Worm (Caenorhabditis elegans) whole organism, late embryonic: ENCODE measurements around the gene R07E4.1.

ENCODE experiments used
- C38D4.7 ChIP-seq: fragments of 200-800 bp; sonication (Bioruptor generic); optimal IDR thresholded peaks from 2 replicates; lab custom pipeline; 2018; ENCODE audit warnings: mild to moderate bottlenecking, missing genetic modification characterization, moderate library complexity, missing compliant biosample characterization
- F13H6.1 ChIP-seq: sonication (generic microtip); optimal IDR thresholded peaks from 2 replicates; lab custom pipeline; 2016; ENCODE audit warnings: missing genetic modification characterization, missing compliant biosample characterization
- K02D7.2 ChIP-seq: sonication (generic microtip); optimal IDR thresholded peaks from 2 replicates; lab custom pipeline; 2017; ENCODE audit warnings: mild to moderate bottlenecking, missing genetic modification characterization, missing compliant biosample characterization
- K09A11.1 ChIP-seq: sonication (generic microtip); optimal IDR thresholded peaks from 2 replicates; lab custom pipeline; 2017; ENCODE audit warnings: antibody characterized with exemption, mild to moderate bottlenecking, missing genetic modification characterization, missing compliant biosample characterization; ENCODE audit not compliant: insufficient read depth
- T23F11.4 ChIP-seq: fragments of 200-800 bp; sonication (Bioruptor generic); optimal IDR thresholded peaks from 2 replicates; lab custom pipeline; 2018; ENCODE audit warnings: mild to moderate bottlenecking, missing genetic modification characterization, missing compliant biosample characterization
- ahr-1 ChIP-seq: sonication (generic microtip); optimal IDR thresholded peaks from 2 replicates; lab custom pipeline; 2016; ENCODE audit warnings: missing genetic modification characterization, missing compliant biosample characterization
- ceh-14 ChIP-seq: sonication (generic microtip); optimal IDR thresholded peaks from 2 replicates; lab custom pipeline; 2016; ENCODE audit warnings: missing genotype, missing genetic modification characterization, missing compliant biosample characterization
- ceh-18 ChIP-seq: sonication (generic microtip); optimal IDR thresholded peaks from 2 replicates; lab custom pipeline; 2016; ENCODE audit warnings: missing genetic modification characterization, missing compliant biosample characterization
- ceh-2 ChIP-seq: sonication (generic microtip); optimal IDR thresholded peaks from 2 replicates; lab custom pipeline; 2016; ENCODE audit warnings: missing genotype, missing genetic modification characterization, missing compliant biosample characterization
- ceh-22 ChIP-seq: sonication (generic microtip); optimal IDR thresholded peaks from 2 replicates; lab custom pipeline; 2017; ENCODE audit warnings: missing biosample characterization, missing genetic modification characterization
- ceh-31 ChIP-seq: sonication (generic microtip); optimal IDR thresholded peaks from 2 replicates; lab custom pipeline; 2016; ENCODE audit warnings: missing genetic modification characterization, missing compliant biosample characterization
- ceh-34 ChIP-seq: sonication (generic microtip); optimal IDR thresholded peaks from 2 replicates; lab custom pipeline; 2016; ENCODE audit warnings: mild to moderate bottlenecking, missing genetic modification characterization, missing compliant biosample characterization
- ceh-45 ChIP-seq: fragments of 200-800 bp; sonication (Bioruptor generic); IDR thresholded peaks from 2 replicates; pipeline ENCODE4 v1.3.6; 2022; ENCODE audit warnings: missing genetic modification reagents, missing genetic modification characterization, missing compliant biosample characterization
- ceh-48 ChIP-seq: sonication (generic microtip); optimal IDR thresholded peaks from 2 replicates; lab custom pipeline; 2016; ENCODE audit warnings: missing genetic modification characterization, inconsistent platforms, missing compliant biosample characterization
- ceh-6 ChIP-seq: fragments of 200-800 bp; sonication (Bioruptor generic); optimal IDR thresholded peaks from 2 replicates; lab custom pipeline; 2018; ENCODE audit warnings: mild to moderate bottlenecking, missing genetic modification characterization, missing compliant biosample characterization
- che-1 ChIP-seq: sonication (generic microtip); optimal IDR thresholded peaks from 2 replicates; lab custom pipeline; 2016; ENCODE audit warnings: mild to moderate bottlenecking, missing genetic modification characterization, missing compliant biosample characterization
- dve-1 ChIP-seq: sonication (generic microtip); optimal IDR thresholded peaks from 2 replicates; lab custom pipeline; 2017; ENCODE audit warnings: antibody characterized with exemption, mild to moderate bottlenecking, missing genetic modification characterization, missing compliant biosample characterization
- elt-2 ChIP-seq: sonication (generic microtip); optimal IDR thresholded peaks from 2 replicates; lab custom pipeline; 2016; ENCODE audit warnings: missing genetic modification reagents, missing genetic modification characterization, missing compliant biosample characterization
- elt-4 ChIP-seq: sonication (generic microtip); optimal IDR thresholded peaks from 2 replicates; lab custom pipeline; 2016; ENCODE audit warnings: missing genetic modification characterization, missing compliant biosample characterization
- fax-1 ChIP-seq: sonication (generic microtip); optimal IDR thresholded peaks from 2 replicates; lab custom pipeline; 2016; ENCODE audit warnings: missing genotype, missing genetic modification characterization, missing compliant biosample characterization
- fkh-6 ChIP-seq: sonication (generic microtip); optimal IDR thresholded peaks from 2 replicates; lab custom pipeline; 2016; ENCODE audit warnings: missing genetic modification characterization, missing compliant biosample characterization
- gmeb-2 ChIP-seq: sonication (generic microtip); optimal IDR thresholded peaks from 2 replicates; lab custom pipeline; 2016; ENCODE audit warnings: missing genetic modification characterization, inconsistent platforms, missing compliant biosample characterization
- hlh-15 ChIP-seq: sonication (generic microtip); optimal IDR thresholded peaks from 2 replicates; lab custom pipeline; 2016; ENCODE audit warnings: missing genetic modification characterization, missing compliant biosample characterization
- hlh-30 ChIP-seq: sonication (generic microtip); optimal IDR thresholded peaks from 2 replicates; lab custom pipeline; 2017; ENCODE audit warnings: antibody characterized with exemption, missing genetic modification characterization, missing compliant biosample characterization; ENCODE audit not compliant: insufficient read depth
- hlh-6 ChIP-seq: sonication (generic microtip); optimal IDR thresholded peaks from 2 replicates; lab custom pipeline; 2016; ENCODE audit warnings: missing genotype, missing genetic modification characterization, missing compliant biosample characterization
- hlh-8 ChIP-seq: sonication (generic microtip); optimal IDR thresholded peaks from 2 replicates; lab custom pipeline; 2016; ENCODE audit warnings: missing genotype, missing genetic modification characterization, missing compliant biosample characterization
- lim-6 ChIP-seq: sonication (generic microtip); optimal IDR thresholded peaks from 2 replicates; lab custom pipeline; 2016; ENCODE audit warnings: missing genetic modification characterization, missing compliant biosample characterization
- madf-2 ChIP-seq: sonication (generic microtip); optimal IDR thresholded peaks from 2 replicates; lab custom pipeline; 2017; ENCODE audit warnings: missing genetic modification characterization, missing compliant biosample characterization
- nfya-1 ChIP-seq: sonication (generic microtip); optimal IDR thresholded peaks from 2 replicates; lab custom pipeline; 2017; ENCODE audit warnings: missing genetic modification characterization, mild to moderate bottlenecking, missing compliant biosample characterization, antibody characterized with exemption, moderate library complexity
- nhr-11 ChIP-seq: fragments of 150-350 bp; optimal IDR thresholded peaks from 2 replicates; lab custom pipeline; 2014; ENCODE audit warnings: missing biosample characterization, missing genetic modification characterization
- npax-4 ChIP-seq: sonication (generic microtip); optimal IDR thresholded peaks from 2 replicates; lab custom pipeline; 2016; ENCODE audit warnings: missing genetic modification characterization, missing compliant biosample characterization
- pag-3 ChIP-seq: sonication (generic microtip); optimal IDR thresholded peaks from 2 replicates; lab custom pipeline; 2016; ENCODE audit warnings: missing compliant biosample characterization, missing genetic modification characterization, borderline replicate concordance
- pha-4 ChIP-seq: fragments of 150-350 bp; optimal IDR thresholded peaks from 2 replicates; lab custom pipeline; 2018; ENCODE audit warnings: missing biosample characterization, missing genetic modification reagents, missing genetic modification characterization
- pqm-1 ChIP-seq: sonication (generic microtip); optimal IDR thresholded peaks from 2 replicates; lab custom pipeline; 2016; ENCODE audit warnings: missing genetic modification characterization, missing compliant biosample characterization
- pros-1 ChIP-seq: fragments of 150-350 bp; optimal IDR thresholded peaks from 2 replicates; lab custom pipeline; 2014; ENCODE audit warnings: missing biosample characterization, missing genetic modification reagents, missing genetic modification characterization
- ref-2 ChIP-seq: sonication (generic microtip); optimal IDR thresholded peaks from 2 replicates; lab custom pipeline; 2016; ENCODE audit warnings: missing genetic modification characterization, missing compliant biosample characterization
- rnt-1 ChIP-seq: sonication (generic microtip); optimal IDR thresholded peaks from 2 replicates; lab custom pipeline; 2016; ENCODE audit warnings: missing genetic modification characterization, missing compliant biosample characterization
- sox-4 ChIP-seq: sonication (generic microtip); optimal IDR thresholded peaks from 2 replicates; lab custom pipeline; 2017; ENCODE audit warnings: mild to moderate bottlenecking, missing genetic modification characterization, inconsistent platforms, missing compliant biosample characterization
- tbx-2 ChIP-seq: sonication (generic microtip); optimal IDR thresholded peaks from 2 replicates; lab custom pipeline; 2016; ENCODE audit warnings: missing genetic modification characterization, missing compliant biosample characterization
- tbx-7 ChIP-seq: sonication (generic microtip); optimal IDR thresholded peaks from 2 replicates; lab custom pipeline; 2016; ENCODE audit warnings: missing genotype, missing genetic modification characterization, missing compliant biosample characterization
- unc-42 ChIP-seq: sonication (generic microtip); optimal IDR thresholded peaks from 2 replicates; lab custom pipeline; 2016; ENCODE audit warnings: missing genotype, missing genetic modification characterization, missing compliant biosample characterization
- unc-55 ChIP-seq: sonication (generic microtip); optimal IDR thresholded peaks from 2 replicates; lab custom pipeline; 2017; ENCODE audit warnings: missing biosample characterization, missing genetic modification reagents, missing genetic modification characterization
- zip-5 ChIP-seq: sonication (generic microtip); optimal IDR thresholded peaks from 2 replicates; lab custom pipeline; 2016; ENCODE audit warnings: missing genetic modification characterization, missing compliant biosample characterization
- ztf-16 ChIP-seq: sonication (generic microtip); optimal IDR thresholded peaks from 2 replicates; lab custom pipeline; 2017; ENCODE audit warnings: missing genetic modification characterization, missing compliant biosample characterization

The R07E4.1 gene

ce11 chrX:5948769-5949168 is 10.1 kb upstream of the R07E4.1 start, which contains the start of gene mig-23:
TSS of gene mig-23 (minus strand) at chrX:5948869.
- no peak for TF ChIP-seq ceh-31 (tag; lab: Kevin White, UChicago)

ce11 chrX:5953174-5953573 is 5.7 kb upstream of the R07E4.1 start, which contains the start of the genes R07E4.5 and R07E4.3:
TSS of gene R07E4.5 (minus strand) at chrX:5953174.
TSS of gene R07E4.3 (plus strand) at chrX:5953458.
- TF ChIP-seq ceh-31 (tag; lab: Kevin White, UChicago) (peak; percentile 56), ceh-34 (tag; lab: Kevin White, UChicago) (peak; percentile 10), hlh-6 (tag; lab: Kevin White, UChicago) (no peak), hlh-15 (no peak), K09A11.1 (tag; lab: Kevin White, UChicago) (no peak), fax-1 (tag; lab: Kevin White, UChicago) (no peak), T23F11.4 (GFP tag; lab: Kevin White, UChicago) (no peak), fkh-6 (tag; lab: Kevin White, UChicago) (no peak), F13H6.1 (tag; lab: Kevin White, UChicago) (no peak), tbx-7 (tag; lab: Kevin White, UChicago) (no peak), ceh-18 (tag; lab: Kevin White, UChicago) (peak; percentile 22), pha-4 (no peak), zip-5 (tag; lab: Kevin White, UChicago) (no peak), nhr-11 (no peak), pqm-1 (no peak), unc-42 (tag; lab: Kevin White, UChicago) (peak; percentile 39), hlh-8 (no peak), gmeb-2 (tag; lab: Kevin White, UChicago) (no peak), sox-4 (tag; lab: Kevin White, UChicago) (no peak), ahr-1 (tag; lab: Kevin White, UChicago) (no peak), pros-1 (tag; lab: Kevin White, UChicago) (no peak), madf-2 (tag; lab: Kevin White, UChicago) (no peak), tbx-2 (no peak), lim-6 (tag; lab: Kevin White, UChicago) (no peak), unc-55 (GFP tag; lab: Kevin White, UChicago) (no peak), hlh-30 (tag; lab: Kevin White, UChicago) (no peak), che-1 (no peak), ceh-48 (no peak), pag-3 (tag; lab: Kevin White, UChicago) (no peak), elt-2 (tag; lab: Kevin White, UChicago) (no peak), nfya-1 (peak; percentile 51), C38D4.7 (GFP tag; lab: Kevin White, UChicago) (no peak), K02D7.2 (no peak), ceh-2 (tag; lab: Kevin White, UChicago) (no peak), ceh-45 (GFP tag; lab: Robert Waterston, UW) (no peak), ceh-6 (no peak), ref-2 (tag; lab: Kevin White, UChicago) (no peak), npax-4 (no peak), ceh-22 (tag; lab: Kevin White, UChicago) (no peak), dve-1 (tag; lab: Kevin White, UChicago) (peak; percentile 45), rnt-1 (tag; lab: Kevin White, UChicago) (no peak), ztf-16 (no peak), elt-4 (tag; lab: Kevin White, UChicago) (no peak), ceh-14 (no peak)
